Worm (Caenorhabditis elegans): ENCODE data around the gene ugt-44.

DNA sequence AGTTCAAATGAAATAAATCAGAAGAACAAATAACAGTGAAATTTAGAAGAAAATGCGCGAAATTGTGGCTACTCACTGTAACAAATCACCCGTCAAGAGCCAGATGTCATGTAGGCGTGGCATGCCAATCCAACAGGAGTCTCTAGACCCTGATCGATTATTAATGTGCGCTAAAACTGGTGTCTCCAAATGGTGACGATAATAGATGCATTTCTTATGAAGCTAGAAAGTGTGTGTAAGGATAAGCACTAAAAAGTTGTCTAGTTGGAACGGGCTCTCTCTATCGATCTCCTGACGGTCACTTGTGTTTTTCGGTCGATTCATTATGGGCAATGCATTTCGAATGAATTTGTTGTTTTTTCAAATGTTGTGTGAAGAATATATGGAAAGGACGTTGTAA lies 7.8 kb upstream of the ugt-44 start, which contains the start of gene mec-3:
- no peak for TF ChIP-seq ZK546.5 (tag; optimal IDR thresholded peaks at IDR 0.05)
- no peak for TF ChIP-seq mdl-1 (tag; optimal IDR thresholded peaks at IDR 0.05)
- no peak for TF ChIP-seq F13H6.1 (tag; optimal IDR thresholded peaks at IDR 0.05)
- no peak for TF ChIP-seq ztf-11 (tag; optimal IDR thresholded peaks at IDR 0.05)
- no peak for TF ChIP-seq nhr-77 (tag; optimal IDR thresholded peaks at IDR 0.05)
- TF ChIP-seq fos-1 (tag; optimal IDR thresholded peaks at IDR 0.05), result no peak
- no peak for TF ChIP-seq nhr-237 (tag; optimal IDR thresholded peaks at IDR 0.05)
- TF ChIP-seq ama-1 (optimal IDR thresholded peaks at IDR 0.05), result no peak
- TF ChIP-seq elt-1 (tag; optimal IDR thresholded peaks at IDR 0.05), result no peak

Measured in whole organism, L2 larva.